Fruit fly (Drosophila melanogaster) whole organism, embryonic: Measurements from ENCODE around the gene Taf8.

Experiments used
- CG10147 ChIP-seq: fragments of 200-800 bp; sonication (Bioruptor generic); optimal IDR thresholded peaks from 2 replicates; lab custom pipeline; 2019; ENCODE audit warnings: missing biosample characterization, mild to moderate bottlenecking, missing genetic modification characterization, moderate library complexity
- CG10209 ChIP-seq: fragments of 200-800 bp; sonication (Bioruptor generic); optimal IDR thresholded peaks from 3 replicates; lab custom pipeline; 2017; ENCODE audit warnings: missing biosample characterization, mild to moderate bottlenecking, missing genetic modification characterization, missing genetic modification reagents
- CG10267 ChIP-seq: fragments of 200-800 bp; sonication (Bioruptor generic); optimal IDR thresholded peaks from 2 replicates; lab custom pipeline; 2018; ENCODE audit warnings: missing biosample characterization, mild to moderate bottlenecking, missing genetic modification characterization, moderate library complexity
- CG10654 ChIP-seq: fragments of 200-800 bp; sonication (Bioruptor generic); optimal IDR thresholded peaks from 2 replicates; lab custom pipeline; 2016; ENCODE audit warnings: missing biosample characterization, missing genetic modification characterization
- CG11398 ChIP-seq: fragments of 200-800 bp; sonication (Bioruptor generic); optimal IDR thresholded peaks from 2 replicates; lab custom pipeline; 2016; ENCODE audit warnings: missing biosample characterization, missing genetic modification characterization
- CG12155 ChIP-seq: fragments of 200-800 bp; sonication (Bioruptor generic); optimal IDR thresholded peaks from 3 replicates; lab custom pipeline; 2016; ENCODE audit warnings: missing biosample characterization, missing genetic modification characterization
- CG12659 ChIP-seq: fragments of 200-800 bp; sonication (Bioruptor generic); optimal IDR thresholded peaks from 3 replicates; lab custom pipeline; 2017; ENCODE audit warnings: mild to moderate bottlenecking, missing biosample characterization, missing genetic modification reagents, missing genetic modification characterization
- CG13624 ChIP-seq: fragments of 200-800 bp; sonication (Bioruptor generic); optimal IDR thresholded peaks from 2 replicates; lab custom pipeline; 2016; ENCODE audit warnings: missing biosample characterization, missing genetic modification characterization
- CG14710 ChIP-seq: fragments of 200-800 bp; sonication (Bioruptor generic); optimal IDR thresholded peaks from 3 replicates; lab custom pipeline; 2019; ENCODE audit warnings: missing biosample characterization, mild to moderate bottlenecking, missing genetic modification characterization, moderate library complexity
- CG15514 ChIP-seq: fragments of 200-800 bp; sonication (Bioruptor generic); optimal IDR thresholded peaks from 3 replicates; lab custom pipeline; 2017; ENCODE audit warnings: missing biosample characterization, missing genetic modification characterization, mild to moderate bottlenecking, moderate library complexity, missing genetic modification reagents
- CG17328 ChIP-seq: fragments of 200-800 bp; sonication (Bioruptor generic); IDR thresholded peaks from 2 replicates; pipeline ENCODE4 v1.3.6; 2022; ENCODE audit warnings: missing biosample characterization, missing genetic modification characterization
- CG2116 ChIP-seq: fragments of 200-800 bp; sonication (Bioruptor generic); optimal IDR thresholded peaks from 3 replicates; lab custom pipeline; 2018; ENCODE audit warnings: missing biosample characterization, mild to moderate bottlenecking, missing genetic modification characterization
- CG31388 ChIP-seq: fragments of 200-800 bp; sonication (Bioruptor generic); optimal IDR thresholded peaks from 2 replicates; lab custom pipeline; 2016; ENCODE audit warnings: missing biosample characterization, missing genetic modification characterization
- CG33213 ChIP-seq: fragments of 200-800 bp; sonication (Bioruptor generic); optimal IDR thresholded peaks from 3 replicates; lab custom pipeline; 2016; ENCODE audit warnings: missing biosample characterization, missing genetic modification characterization
- CG42726 ChIP-seq: fragments of 200-800 bp; sonication (Bioruptor generic); IDR thresholded peaks from 2 replicates; pipeline ENCODE4 v1.3.6; 2022; ENCODE audit warnings: missing biosample characterization, missing genetic modification characterization; ENCODE audit not compliant: partially characterized antibody
- CG6689 ChIP-seq: fragments of 200-800 bp; sonication (Bioruptor generic); IDR thresholded peaks from 2 replicates; pipeline ENCODE4 v1.3.6; 2022; ENCODE audit warnings: missing biosample characterization, missing genetic modification characterization
- CG6791 ChIP-seq: fragments of 200-800 bp; sonication (Bioruptor generic); IDR thresholded peaks from 3 replicates; pipeline ENCODE4 v1.3.6; 2022; ENCODE audit warnings: missing biosample characterization, missing genetic modification characterization; ENCODE audit not compliant: partially characterized antibody
- CG7963 ChIP-seq: fragments of 200-800 bp; sonication (Bioruptor generic); IDR thresholded peaks from 3 replicates; pipeline ENCODE4 v1.3.6; 2022; ENCODE audit warnings: missing biosample characterization, missing genetic modification characterization; ENCODE audit not compliant: partially characterized antibody
- CG8290 ChIP-seq, 3 experiments: fragments of 200-800 bp; sonication (Bioruptor generic); optimal IDR thresholded peaks; 2 replicates each; lab custom pipeline; 2016 to 2019; ENCODE audit warnings: missing biosample characterization in 3 of 3, missing genetic modification characterization in 3 of 3, mild to moderate bottlenecking in 2 of 3, moderate library complexity in 1 of 3
- Doc3 ChIP-seq: fragments of 200-800 bp; sonication (Bioruptor generic); IDR thresholded peaks from 3 replicates; pipeline ENCODE4 v1.3.6; 2022; ENCODE audit warnings: missing biosample characterization, missing genetic modification characterization; ENCODE audit not compliant: partially characterized antibody
- Ets97D ChIP-seq: fragments of 200-800 bp; sonication (Bioruptor generic); optimal IDR thresholded peaks from 3 replicates; lab custom pipeline; 2016; ENCODE audit warnings: missing biosample characterization, missing genetic modification characterization
- Gug ChIP-seq: fragments of 200-800 bp; sonication (Bioruptor generic); IDR thresholded peaks from 4 replicates; pipeline ENCODE4 v1.3.6; 2022; ENCODE audit warnings: missing biosample characterization, missing genetic modification characterization
- Hand ChIP-seq: fragments of 200-800 bp; sonication (Bioruptor generic); optimal IDR thresholded peaks from 2 replicates; lab custom pipeline; 2017; ENCODE audit warnings: mild to moderate bottlenecking, missing biosample characterization, missing genetic modification reagents, missing genetic modification characterization
- Hmr ChIP-seq: fragments of 200-800 bp; sonication (Bioruptor generic); optimal IDR thresholded peaks from 3 replicates; lab custom pipeline; 2017; ENCODE audit warnings: mild to moderate bottlenecking, missing biosample characterization, missing genetic modification reagents, missing genetic modification characterization
- Meics ChIP-seq: fragments of 200-800 bp; sonication (Bioruptor generic); optimal IDR thresholded peaks from 2 replicates; lab custom pipeline; 2017; ENCODE audit warnings: missing biosample characterization, mild to moderate bottlenecking, missing genetic modification characterization
- Rfx ChIP-seq: fragments of 200-800 bp; sonication (Bioruptor generic); IDR thresholded peaks from 2 replicates; pipeline ENCODE4 v1.3.6; 2022; ENCODE audit warnings: missing biosample characterization, missing genetic modification characterization
- Sin3A ChIP-seq: fragments of >200 bp; optimal IDR thresholded peaks from 2 replicates; lab custom pipeline; 2018
- Spps ChIP-seq: fragments of 200-800 bp; sonication (Bioruptor generic); optimal IDR thresholded peaks from 2 replicates; lab custom pipeline; 2018; ENCODE audit warnings: missing biosample characterization, mild to moderate bottlenecking, missing genetic modification characterization
- Sry-δ ChIP-seq: fragments of 200-800 bp; sonication (Bioruptor generic); optimal IDR thresholded peaks from 2 replicates; lab custom pipeline; 2016; ENCODE audit warnings: missing biosample characterization, missing genetic modification characterization
- cg ChIP-seq: fragments of 200-800 bp; sonication (Bioruptor generic); optimal IDR thresholded peaks from 3 replicates; lab custom pipeline; 2019; ENCODE audit warnings: missing biosample characterization, mild to moderate bottlenecking, missing genetic modification characterization, moderate library complexity
- chinmo ChIP-seq: fragments of 200-800 bp; sonication (Bioruptor generic); IDR thresholded peaks from 4 replicates; pipeline ENCODE4 v1.3.6; 2022; ENCODE audit warnings: missing biosample characterization, missing genetic modification characterization; ENCODE audit not compliant: partially characterized antibody
- ci ChIP-seq: fragments of 200-800 bp; sonication (Bioruptor generic); IDR thresholded peaks from 3 replicates; pipeline ENCODE4 v1.3.6; 2022; ENCODE audit warnings: missing biosample characterization, missing genetic modification characterization
- dimm ChIP-seq: fragments of 200-800 bp; sonication (Bioruptor generic); IDR thresholded peaks from 2 replicates; pipeline ENCODE4 v1.3.6; 2022; ENCODE audit warnings: missing biosample characterization, missing genetic modification characterization
- dpn ChIP-seq, 2 experiments: fragments of 200-800 bp; sonication (Bioruptor generic); optimal IDR thresholded peaks; 3 replicates each; lab custom pipeline; 2016; ENCODE audit warnings: missing biosample characterization in 2 of 2, missing genetic modification characterization in 2 of 2
- ewg ChIP-seq: fragments of 200-800 bp; sonication (Bioruptor generic); optimal IDR thresholded peaks from 3 replicates; lab custom pipeline; 2017; ENCODE audit warnings: mild to moderate bottlenecking, missing biosample characterization, missing genetic modification reagents, missing genetic modification characterization
- ftz-f1 ChIP-seq: fragments of 200-800 bp; sonication (Bioruptor generic); optimal IDR thresholded peaks from 2 replicates; lab custom pipeline; 2016; ENCODE audit warnings: missing biosample characterization, missing genetic modification characterization
- hb ChIP-seq: fragments of 200-800 bp; sonication (Bioruptor generic); IDR thresholded peaks from 3 replicates; pipeline ENCODE4 v1.3.6; 2022; ENCODE audit warnings: missing biosample characterization, missing genetic modification characterization; ENCODE audit not compliant: partially characterized antibody
- inv ChIP-seq: fragments of 200-800 bp; sonication (Bioruptor generic); IDR thresholded peaks from 2 replicates; pipeline ENCODE4 v1.3.6; 2022; ENCODE audit warnings: missing biosample characterization, missing genetic modification characterization; ENCODE audit not compliant: partially characterized antibody
- org-1 ChIP-seq: fragments of 200-800 bp; sonication (Bioruptor generic); optimal IDR thresholded peaks from 2 replicates; lab custom pipeline; 2017; ENCODE audit warnings: missing biosample characterization, missing genetic modification characterization
- pfk ChIP-seq: fragments of 200-800 bp; sonication (Bioruptor generic); optimal IDR thresholded peaks from 2 replicates; lab custom pipeline; 2018; ENCODE audit warnings: missing biosample characterization, mild to moderate bottlenecking, missing genetic modification characterization, moderate library complexity
- ro ChIP-seq: fragments of 200-800 bp; sonication (Bioruptor generic); IDR thresholded peaks from 2 replicates; pipeline ENCODE4 v1.3.6; 2022; ENCODE audit warnings: missing biosample characterization, missing genetic modification characterization
- row ChIP-seq: fragments of 200-800 bp; sonication (Bioruptor generic); IDR thresholded peaks from 3 replicates; pipeline ENCODE4 v1.3.6; 2022; ENCODE audit warnings: missing biosample characterization, missing genetic modification characterization
- so ChIP-seq: fragments of 200-800 bp; sonication (Bioruptor generic); IDR thresholded peaks from 3 replicates; pipeline ENCODE4 v1.3.6; 2022; ENCODE audit warnings: missing biosample characterization, missing genetic modification characterization
- tna ChIP-seq: fragments of 200-800 bp; sonication (Bioruptor generic); IDR thresholded peaks from 2 replicates; pipeline ENCODE4 v1.3.6; 2022; ENCODE audit warnings: missing biosample characterization, missing genetic modification characterization; ENCODE audit not compliant: partially characterized antibody
- wdn ChIP-seq: fragments of 200-800 bp; sonication (Bioruptor generic); IDR thresholded peaks from 2 replicates; pipeline ENCODE4 v1.3.6; 2022; ENCODE audit warnings: missing biosample characterization, missing genetic modification characterization
- wor ChIP-seq: fragments of 200-800 bp; sonication (Bioruptor generic); IDR thresholded peaks from 2 replicates; pipeline ENCODE4 v1.3.6; 2022; ENCODE audit warnings: missing biosample characterization, missing genetic modification characterization

The Taf8 gene

dm6 chrX:18136910-18137849, 35.4 kb downstream of the Taf8 start, which contains the start of gene ari-1 (continued):
- TF ChIP-seq dpn (GFP tag; optimal IDR thresholded peaks at IDR 0.05; lab: Kevin White, UChicago) (no peak), ewg (GFP tag; lab: Kevin White, UChicago) (peak; percentile 62), Hmr (GFP tag; lab: Kevin White, UChicago) (peak; percentile 9), CG7963 (GFP tag; lab: Robert Waterston, UW) (0 out of 3 replicates have a peak, but pooled peaks have one; percentile 29), hb (GFP tag; lab: Robert Waterston, UW) (0 out of 3 replicates have a peak, but pooled peaks have one; percentile 55), CG33213 (GFP tag; lab: Kevin White, UChicago) (peak; percentile 41), Spps (tag; lab: Kevin White, UChicago) (no peak), CG10654 (GFP tag; lab: Kevin White, UChicago) (no peak), CG42726 (GFP tag; lab: Robert Waterston, UW) (0 out of 2 replicates have a peak, but pooled peaks have one; percentile 19), CG11398 (GFP tag; lab: Kevin White, UChicago) (no peak), pfk (peak; percentile 93), CG15514 (GFP tag; lab: Kevin White, UChicago) (peak; percentile 57), CG31388 (GFP tag; lab: Kevin White, UChicago) (no peak), so (no peak), Sin3A (peak; percentile 57), CG12659 (GFP tag; lab: Kevin White, UChicago) (peak; percentile 31), Gug (GFP tag; lab: Robert Waterston, UW) (peak; percentile 5; the same call in 1 of the 4 replicates), inv (GFP tag; lab: Robert Waterston, UW) (0 out of 2 replicates have a peak, but pooled peaks have one; percentile 10), CG8290 (GFP tag; optimal IDR thresholded peaks at IDR 0.05; lab: Kevin White, UChicago) (no peak), CG8290 (tag; optimal IDR thresholded peaks at IDR 0.05; lab: Kevin White, UChicago) (peak in 1 of 2 experiments; percentile 52), Ets97D (GFP tag; lab: Kevin White, UChicago) (peak; percentile 25), ci (GFP tag; lab: Robert Waterston, UW) (0 out of 3 replicates have a peak, but pooled peaks have one; percentile 10), Hand (GFP tag; lab: Kevin White, UChicago) (no peak), CG12155 (GFP tag; lab: Kevin White, UChicago) (no peak), CG10267 (tag; lab: Kevin White, UChicago) (peak; percentile 40), ro (no peak), CG13624 (GFP tag; lab: Kevin White, UChicago) (peak; percentile 61), Doc3 (GFP tag; lab: Robert Waterston, UW) (peak; percentile 31; the same call in 1 of the 3 replicates), CG14710 (no peak), chinmo (GFP tag; lab: Robert Waterston, UW) (0 out of 4 replicates have a peak, but pooled peaks have one; percentile 53), tna (GFP tag; lab: Robert Waterston, UW) (peak; percentile 47), CG17328 (GFP tag; lab: Robert Waterston, UW) (no peak), wdn (GFP tag; lab: Robert Waterston, UW) (no peak), ftz-f1 (GFP tag; lab: Kevin White, UChicago) (peak; percentile 21), CG10209 (GFP tag; lab: Kevin White, UChicago) (no peak), org-1 (GFP tag; lab: Kevin White, UChicago) (no peak), CG10147 (GFP tag; lab: Kevin White, UChicago) (no peak), CG6791 (GFP tag; lab: Robert Waterston, UW) (peak; percentile 57; the same call in 2 of the 3 replicates), row (GFP tag; lab: Robert Waterston, UW) (peak; percentile 56), Sry-δ (peak; percentile 10), Rfx (0 out of 2 replicates have a peak, but pooled peaks have one; percentile 11), Meics (GFP tag; lab: Kevin White, UChicago) (no peak), dimm (GFP tag; lab: Robert Waterston, UW) (no peak), wor (GFP tag; lab: Robert Waterston, UW) (no peak), CG6689 (GFP tag; lab: Robert Waterston, UW) (no peak), CG2116 (GFP tag; lab: Kevin White, UChicago) (peak; percentile 36), cg (GFP tag; lab: Kevin White, UChicago) (peak; percentile 97)
